Worm (Caenorhabditis elegans) whole organism, young adult: ENCODE measurements around the gene rpac-40.

Experiments
- F49E8.2 ChIP-seq: sonication (generic microtip); optimal IDR thresholded peaks from 3 replicates; lab custom pipeline; 2017; ENCODE audit warnings: missing genetic modification characterization, mild to moderate bottlenecking, missing compliant biosample characterization, antibody characterized with exemption, moderate library complexity; ENCODE audit not compliant: insufficient read depth
- T26A5.8 ChIP-seq: sonication (generic microtip); optimal IDR thresholded peaks from 2 replicates; lab custom pipeline; 2016; ENCODE audit warnings: missing genetic modification characterization, missing compliant biosample characterization
- Y67H2A.10 ChIP-seq: fragments of 200-800 bp; sonication (Bioruptor generic); conservative IDR thresholded peaks from 2 replicates; pipeline ENCODE4 v1.3.6; 2022; ENCODE audit warnings: missing genetic modification reagents, missing genetic modification characterization, missing compliant biosample characterization
- dox-1 ChIP-seq: fragments of 200-800 bp; sonication (Bioruptor generic); IDR thresholded peaks from 2 replicates; pipeline ENCODE4 v1.3.6; 2022; ENCODE audit warnings: missing genetic modification reagents, missing genetic modification characterization, missing compliant biosample characterization
- dpl-1 ChIP-seq: fragments of 150-350 bp; optimal IDR thresholded peaks from 2 replicates; lab custom pipeline; 2014; ENCODE audit warnings: missing biosample characterization, missing genetic modification reagents, missing genetic modification characterization
- hlh-26 ChIP-seq: fragments of 200-800 bp; sonication (Bioruptor generic); conservative IDR thresholded peaks from 2 replicates; pipeline ENCODE4 v1.3.6; 2022; ENCODE audit warnings: missing genetic modification reagents, missing genetic modification characterization, missing compliant biosample characterization
- nhr-27 ChIP-seq: fragments of 200-800 bp; sonication (Bioruptor generic); optimal IDR thresholded peaks from 2 replicates; lab custom pipeline; 2018; ENCODE audit warnings: mild to moderate bottlenecking, missing genetic modification characterization, moderate library complexity, missing compliant biosample characterization
- unc-130 ChIP-seq: sonication (generic microtip); optimal IDR thresholded peaks from 2 replicates; lab custom pipeline; 2016; ENCODE audit warnings: missing genetic modification reagents, missing genetic modification characterization, missing compliant biosample characterization
- ztf-3 ChIP-seq: fragments of 200-800 bp; sonication (Bioruptor generic); optimal IDR thresholded peaks from 2 replicates; lab custom pipeline; 2018; ENCODE audit warnings: mild to moderate bottlenecking, missing genetic modification characterization, missing compliant biosample characterization

ce11 chrV:4169658-4170057 lies 29.6 kb upstream of the rpac-40 start:
- TF ChIP-seq ztf-3, result no peak
- no peak for TF ChIP-seq unc-130 (GFP tag; lab: Kevin White, UChicago)
- no peak for TF ChIP-seq nhr-27 (tag; lab: Kevin White, UChicago)
- no peak for TF ChIP-seq Y67H2A.10 (GFP tag; lab: Robert Waterston, UW)
- peak; percentile 2 for TF ChIP-seq dpl-1 (GFP tag; lab: Kevin White, UChicago)
- TF ChIP-seq dox-1 (GFP tag; lab: Robert Waterston, UW), result no peak
- TF ChIP-seq hlh-26 (GFP tag; lab: Robert Waterston, UW), result no peak
- no peak for TF ChIP-seq T26A5.8
- TF ChIP-seq F49E8.2 (tag; lab: Kevin White, UChicago), result peak; percentile 18
